Worm (Caenorhabditis elegans) whole organism, L4 larva: ENCODE results near the gene T10C6.16.

Experiments
- ama-1 ChIP-seq: fragments of 150-350 bp; optimal IDR thresholded peaks from 2 replicates; lab custom pipeline; 2014; ENCODE audit warnings: inconsistent platforms, mixed read lengths
- fkh-10 ChIP-seq: fragments of 150-350 bp; optimal IDR thresholded peaks from 2 replicates; lab custom pipeline; 2014; ENCODE audit warnings: missing biosample characterization, missing genetic modification reagents, missing genetic modification characterization
- mxl-3 ChIP-seq: fragments of 200-800 bp; sonication (Bioruptor generic); optimal IDR thresholded peaks from 2 replicates; lab custom pipeline; 2018; ENCODE audit warnings: mild to moderate bottlenecking, missing genetic modification characterization, missing compliant biosample characterization
- nhr-237 ChIP-seq: sonication (generic microtip); optimal IDR thresholded peaks from 2 replicates; lab custom pipeline; 2017; ENCODE audit warnings: missing biosample characterization, missing genetic modification characterization
- nhr-28 ChIP-seq: fragments of 150-350 bp; optimal IDR thresholded peaks from 2 replicates; lab custom pipeline; 2014; ENCODE audit warnings: missing biosample characterization, missing genetic modification characterization
- unc-62 ChIP-seq, 3 experiments: fragments of 150-350 bp in 1 of 3; sonication (generic microtip); optimal IDR thresholded peaks in 2 of 3; peaks in 1 of 3; 1 replicate in 1 of 3; 2 replicates in 2 of 3; lab custom pipeline; 2014 to 2017; ENCODE audit warnings: missing biosample characterization in 3 of 3, missing genetic modification characterization in 3 of 3, missing genetic modification reagents in 3 of 3, missing genotype in 1 of 3

- TF ChIP-seq fkh-10 (GFP tag; lab: Kevin White, UChicago) (no peak), nhr-237 (tag; lab: Kevin White, UChicago) (no peak), ama-1 (lab: Kevin White, UChicago) (no peak), nhr-28 (tag; lab: Kevin White, UChicago) (no peak), unc-62 (GFP tag; optimal IDR thresholded peaks at IDR 0.05 in 1 of 2; lab: Kevin White, UChicago) (no peak), unc-62 (tag; optimal IDR thresholded peaks at IDR 0.05; lab: Kevin White, UChicago) (no peak), mxl-3 (no peak)
Measured at ce11 chrV:16002288-16002687, 30.5 kb downstream of the T10C6.16 start, which contains the start of gene nhr-63.
